Worm (Caenorhabditis elegans) whole organism, young adult: ENCODE data around the gene F35G2.3.

ENCODE experiments used
- C17E4.6 ChIP-seq: fragments of 200-800 bp; sonication (Bioruptor generic); IDR thresholded peaks from 2 replicates; pipeline ENCODE4 v1.3.6; 2022; ENCODE audit warnings: missing genetic modification reagents, missing genetic modification characterization, missing compliant biosample characterization
- bed-2 ChIP-seq: fragments of 200-800 bp; sonication (Bioruptor generic); IDR thresholded peaks from 2 replicates; pipeline ENCODE4 v1.3.6; 2022; ENCODE audit warnings: missing genetic modification reagents, missing genetic modification characterization, missing compliant biosample characterization
- sptf-2 ChIP-seq: fragments of 200-800 bp; sonication (Bioruptor generic); optimal IDR thresholded peaks from 2 replicates; lab custom pipeline; 2018; ENCODE audit warnings: mild to moderate bottlenecking, missing genetic modification characterization, missing compliant biosample characterization

DNA sequence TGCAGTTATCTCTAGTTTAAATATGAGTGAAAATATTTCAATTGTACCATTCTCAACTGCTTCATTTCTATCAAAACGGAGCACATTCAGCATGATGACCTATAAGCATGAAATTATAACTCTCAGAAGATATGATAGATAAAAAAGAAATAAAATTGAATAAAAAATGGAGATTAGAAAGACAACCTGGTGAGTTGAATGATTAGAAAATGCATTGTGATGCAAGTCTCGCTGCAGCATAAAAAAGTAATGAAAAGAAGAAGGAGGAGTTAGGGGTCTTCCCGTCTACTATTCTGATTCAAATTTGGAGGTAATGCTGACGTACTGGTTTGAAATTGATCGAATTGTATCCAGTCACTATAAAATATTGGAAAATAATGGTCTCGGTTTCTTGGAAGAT lies 35.3 kb downstream of the F35G2.3 start, which contains the start of gene sre-15:
- no peak for TF ChIP-seq sptf-2 (GFP tag; lab: Kevin White, UChicago)
- TF ChIP-seq bed-2 (GFP tag; lab: Robert Waterston, UW): no peak
- no peak for TF ChIP-seq C17E4.6 (GFP tag; lab: Robert Waterston, UW)
